Fruit fly (Drosophila melanogaster) whole organism, prepupa: ENCODE measurements around the gene Wnt10.

Experiments used
- Blimp-1 ChIP-seq: fragments of 200-800 bp; sonication (Bioruptor generic); optimal IDR thresholded peaks from 3 replicates; lab custom pipeline; 2017; ENCODE audit warnings: missing biosample characterization, missing genetic modification characterization, mild to moderate bottlenecking, moderate library complexity, missing genetic modification reagents
- CG10631 ChIP-seq: fragments of 200-800 bp; sonication (Bioruptor generic); optimal IDR thresholded peaks from 2 replicates; lab custom pipeline; 2016; ENCODE audit warnings: missing biosample characterization, missing genetic modification characterization
- CG10669 ChIP-seq: fragments of 200-800 bp; sonication (Bioruptor generic); optimal IDR thresholded peaks from 3 replicates; lab custom pipeline; 2018; ENCODE audit warnings: missing biosample characterization, mild to moderate bottlenecking, missing genetic modification characterization, moderate library complexity
- CG11762 ChIP-seq: fragments of 200-800 bp; sonication (Bioruptor generic); optimal IDR thresholded peaks from 3 replicates; lab custom pipeline; 2016; ENCODE audit warnings: missing biosample characterization, missing genetic modification characterization; ENCODE audit not compliant: insufficient read depth
- CG1621 ChIP-seq: fragments of 200-800 bp; sonication (Bioruptor generic); optimal IDR thresholded peaks from 3 replicates; lab custom pipeline; 2018; ENCODE audit warnings: missing biosample characterization, mild to moderate bottlenecking, missing genetic modification characterization
- CG31627 ChIP-seq: fragments of 200-800 bp; sonication (Bioruptor generic); optimal IDR thresholded peaks from 3 replicates; lab custom pipeline; 2016; ENCODE audit warnings: missing biosample characterization, missing genetic modification characterization
- CG32006 ChIP-seq: fragments of 200-800 bp; sonication (Bioruptor generic); optimal IDR thresholded peaks from 3 replicates; lab custom pipeline; 2017; ENCODE audit warnings: missing biosample characterization, mild to moderate bottlenecking, missing genetic modification characterization
- CG34406 ChIP-seq: fragments of 200-800 bp; sonication (Bioruptor generic); optimal IDR thresholded peaks from 3 replicates; lab custom pipeline; 2016; ENCODE audit warnings: missing biosample characterization, missing genetic modification characterization
- CG3919 ChIP-seq: fragments of 200-800 bp; sonication (Bioruptor generic); optimal IDR thresholded peaks from 3 replicates; lab custom pipeline; 2016; ENCODE audit warnings: missing biosample characterization, missing genetic modification characterization
- CG4318 ChIP-seq: fragments of 200-800 bp; sonication (Bioruptor generic); optimal IDR thresholded peaks from 3 replicates; lab custom pipeline; 2017; ENCODE audit warnings: missing biosample characterization, mild to moderate bottlenecking, missing genetic modification characterization
- CG6276 ChIP-seq: fragments of 200-800 bp; sonication (Bioruptor generic); optimal IDR thresholded peaks from 2 replicates; lab custom pipeline; 2017; ENCODE audit warnings: missing biosample characterization, mild to moderate bottlenecking, missing genetic modification characterization
- CG6792 ChIP-seq: fragments of 200-800 bp; sonication (Bioruptor generic); optimal IDR thresholded peaks from 3 replicates; lab custom pipeline; 2016; ENCODE audit warnings: missing biosample characterization, missing genetic modification characterization
- CG6854 ChIP-seq: fragments of 200-800 bp; sonication (Bioruptor generic); optimal IDR thresholded peaks from 2 replicates; lab custom pipeline; 2017; ENCODE audit warnings: missing biosample characterization, mild to moderate bottlenecking, missing genetic modification characterization
- CG8119 ChIP-seq: fragments of 200-800 bp; sonication (Bioruptor generic); IDR thresholded peaks from 3 replicates; pipeline ENCODE4 v1.3.6; 2022; ENCODE audit warnings: missing biosample characterization, missing genetic modification characterization
- CG8319 ChIP-seq: fragments of 200-800 bp; sonication (Bioruptor generic); optimal IDR thresholded peaks from 3 replicates; lab custom pipeline; 2016; ENCODE audit warnings: missing biosample characterization, missing genetic modification characterization
- CG9139 ChIP-seq: fragments of 200-800 bp; sonication (Bioruptor generic); optimal IDR thresholded peaks from 3 replicates; lab custom pipeline; 2017; ENCODE audit warnings: missing biosample characterization, mild to moderate bottlenecking, missing genetic modification characterization
- Eip75B ChIP-seq: fragments of 200-800 bp; sonication (Bioruptor generic); optimal IDR thresholded peaks from 3 replicates; lab custom pipeline; 2016; ENCODE audit warnings: missing biosample characterization, missing genetic modification characterization
- Eip78C ChIP-seq: fragments of 200-800 bp; sonication (Bioruptor generic); peaks from one replicate; lab custom pipeline; 2016; ENCODE audit warnings: missing biosample characterization, missing genetic modification characterization
- Ets96B ChIP-seq: fragments of 200-800 bp; optimal IDR thresholded peaks from 2 replicates; lab custom pipeline; 2019; ENCODE audit warnings: missing biosample characterization, mild to moderate bottlenecking, missing genetic modification characterization, moderate library complexity
- Hr38 ChIP-seq: sonication (Bioruptor generic); optimal IDR thresholded peaks from 2 replicates; lab custom pipeline; 2016; ENCODE audit warnings: missing biosample characterization, missing genetic modification characterization
- Hr39 ChIP-seq: fragments of 200-800 bp; sonication (Bioruptor generic); optimal IDR thresholded peaks from 2 replicates; lab custom pipeline; 2016; ENCODE audit warnings: missing biosample characterization, missing genetic modification characterization
- Hr4 ChIP-seq: fragments of 200-800 bp; sonication (Bioruptor generic); optimal IDR thresholded peaks from 3 replicates; lab custom pipeline; 2016; ENCODE audit warnings: missing biosample characterization, missing genetic modification characterization
- Met ChIP-seq: fragments of 200-800 bp; sonication (Bioruptor generic); optimal IDR thresholded peaks from 3 replicates; lab custom pipeline; 2016; ENCODE audit warnings: missing biosample characterization, missing genetic modification characterization
- Sox102F ChIP-seq: fragments of 200-800 bp; sonication (Bioruptor generic); optimal IDR thresholded peaks from 2 replicates; lab custom pipeline; 2016; ENCODE audit warnings: missing biosample characterization, mild to moderate bottlenecking, missing genetic modification characterization
- Sox15 ChIP-seq: fragments of 200-800 bp; sonication (Bioruptor generic); optimal IDR thresholded peaks from 3 replicates; lab custom pipeline; 2016; ENCODE audit warnings: missing biosample characterization, missing genetic modification characterization
- achi ChIP-seq: fragments of 200-800 bp; sonication (Bioruptor generic); optimal IDR thresholded peaks from 3 replicates; lab custom pipeline; 2016; ENCODE audit warnings: missing biosample characterization, missing genetic modification characterization
- acj6 ChIP-seq: fragments of 200-800 bp; sonication (Bioruptor generic); optimal IDR thresholded peaks from 3 replicates; lab custom pipeline; 2016; ENCODE audit warnings: missing biosample characterization, missing genetic modification characterization
- cyc ChIP-seq: fragments of 200-800 bp; sonication (Bioruptor generic); optimal IDR thresholded peaks from 3 replicates; lab custom pipeline; 2016; ENCODE audit warnings: missing biosample characterization, missing genetic modification characterization
- dac ChIP-seq: fragments of 200-800 bp; sonication (Bioruptor generic); optimal IDR thresholded peaks from 2 replicates; lab custom pipeline; 2017; ENCODE audit warnings: missing biosample characterization, mild to moderate bottlenecking, missing genetic modification characterization
- eg ChIP-seq: fragments of 200-800 bp; sonication (Bioruptor generic); IDR thresholded peaks from 3 replicates; pipeline ENCODE4 v1.3.6; 2022; ENCODE audit warnings: missing biosample characterization, missing genetic modification characterization
- esn ChIP-seq: fragments of 200-800 bp; sonication (Bioruptor generic); optimal IDR thresholded peaks from 2 replicates; lab custom pipeline; 2016; ENCODE audit warnings: missing biosample characterization, mild to moderate bottlenecking, missing genetic modification characterization, moderate library complexity
- fd85E ChIP-seq: fragments of 200-800 bp; sonication (Bioruptor generic); optimal IDR thresholded peaks from 3 replicates; lab custom pipeline; 2016; ENCODE audit warnings: missing biosample characterization, missing genetic modification characterization
- fkh ChIP-seq: fragments of 200-800 bp; sonication (Bioruptor generic); optimal IDR thresholded peaks from 3 replicates; lab custom pipeline; 2017; ENCODE audit warnings: missing biosample characterization, mild to moderate bottlenecking, missing genetic modification characterization, moderate library complexity
- lz ChIP-seq: fragments of 200-800 bp; sonication (Bioruptor generic); optimal IDR thresholded peaks from 3 replicates; lab custom pipeline; 2016; ENCODE audit warnings: missing biosample characterization, missing genetic modification characterization
- net ChIP-seq: fragments of 200-800 bp; sonication (Bioruptor generic); optimal IDR thresholded peaks from 3 replicates; lab custom pipeline; 2016; ENCODE audit warnings: missing biosample characterization, missing genetic modification characterization
- svp ChIP-seq: fragments of 200-800 bp; sonication (Bioruptor generic); peaks from one replicate; lab custom pipeline; 2016; ENCODE audit warnings: missing biosample characterization, missing genetic modification characterization

Wnt10 gene

dm6 chr2L:7426326-7427066, 63.3 kb downstream of the Wnt10 start, which contains the start of gene muc (continued):
- TF ChIP-seq CG32006 (GFP tag; lab: Kevin White, UChicago) (peak; percentile 27), CG6854 (GFP tag; lab: Kevin White, UChicago) (no peak), CG10669 (GFP tag; lab: Kevin White, UChicago) (peak; percentile 2), Eip75B (GFP tag; lab: Kevin White, UChicago) (peak; percentile 23), fd85E (GFP tag; lab: Kevin White, UChicago) (no peak), Sox102F (GFP tag; lab: Kevin White, UChicago) (no peak), CG31627 (GFP tag; lab: Kevin White, UChicago) (peak; percentile 60), CG3919 (GFP tag; lab: Kevin White, UChicago) (peak; percentile 27), achi (GFP tag; lab: Kevin White, UChicago) (no peak), Sox15 (GFP tag; lab: Kevin White, UChicago) (peak; percentile 14), CG34406 (peak; percentile 18), fkh (GFP tag; lab: Kevin White, UChicago) (no peak), net (GFP tag; lab: Kevin White, UChicago) (no peak), CG11762 (GFP tag; lab: Kevin White, UChicago) (no peak), CG4318 (GFP tag; lab: Kevin White, UChicago) (no peak), cyc (peak; percentile 0), dac (GFP tag; lab: Kevin White, UChicago) (no peak), eg (GFP tag; lab: Robert Waterston, UW) (peak; percentile 42; the same call in 2 of the 3 replicates), CG8319 (GFP tag; lab: Kevin White, UChicago) (no peak), CG6792 (GFP tag; lab: Kevin White, UChicago) (peak; percentile 5), esn (peak; percentile 31), Hr38 (GFP tag; lab: Kevin White, UChicago) (no peak), Met (peak; percentile 34), Blimp-1 (no peak), Hr39 (GFP tag; lab: Kevin White, UChicago) (peak; percentile 18), CG6276 (GFP tag; lab: Kevin White, UChicago) (no peak), Eip78C (peak; percentile 69), svp (GFP tag; lab: Kevin White, UChicago) (peak; percentile 96), CG1621 (tag; lab: Kevin White, UChicago) (no peak), Hr4 (no peak), CG8119 (GFP tag; lab: Robert Waterston, UW) (no peak), lz (GFP tag; lab: Kevin White, UChicago) (peak; percentile 51), Ets96B (tag; lab: Kevin White, UChicago) (no peak), CG9139 (GFP tag; lab: Kevin White, UChicago) (no peak), acj6 (GFP tag; lab: Kevin White, UChicago) (no peak), CG10631 (GFP tag; lab: Kevin White, UChicago) (peak; percentile 19)
- TF ChIP-seq, all 60 proteins: peak for 26
